Fruit fly (Drosophila melanogaster): ENCODE measurements around the gene CG14551.

The CG14551 gene

dm6 chr3R:26017771-26018731 is 44.8 kb downstream of the CG14551 start (continued):
- TF ChIP-seq ind (GFP tag; optimal IDR thresholded peaks at IDR 0.05) (peak; percentile 57), CG7963 (GFP tag; IDR thresholded peaks at IDR 0.05; ENCODE audit: partially characterized antibody) (no peak), CG13775 (GFP tag; optimal IDR thresholded peaks at IDR 0.05) (peak; percentile 88), nom (GFP tag; optimal IDR thresholded peaks at IDR 0.05) (peak; percentile 86), CG31388 (GFP tag; optimal IDR thresholded peaks at IDR 0.05) (peak; percentile 4), CG8359 (GFP tag; optimal IDR thresholded peaks at IDR 0.05; ENCODE audit: borderline replicate concordance) (peak; percentile 79), odd (GFP tag; optimal IDR thresholded peaks at IDR 0.05) (peak; percentile 72), CG18476 (GFP tag; optimal IDR thresholded peaks at IDR 0.05) (peak; percentile 88), ewg (GFP tag; optimal IDR thresholded peaks at IDR 0.05) (peak; percentile 36), CG10979 (tag; optimal IDR thresholded peaks at IDR 0.05) (peak; percentile 97), cato (GFP tag; optimal IDR thresholded peaks at IDR 0.05; ENCODE audit: borderline replicate concordance) (peak; percentile 75), rib (GFP tag; IDR thresholded peaks at IDR 0.05) (no peak; the same call in 1 of the 2 replicates), gt (GFP tag; IDR thresholded peaks at IDR 0.05) (no peak), run (tag; optimal IDR thresholded peaks at IDR 0.05) (peak; percentile 43), lilli (GFP tag; optimal IDR thresholded peaks at IDR 0.05) (no peak), CG7987 (GFP tag; optimal IDR thresholded peaks at IDR 0.05) (no peak), CG1647 (GFP tag; optimal IDR thresholded peaks at IDR 0.05) (no peak), CG4404 (GFP tag; IDR thresholded peaks at IDR 0.05) (peak; percentile 94), twi (tag; optimal IDR thresholded peaks at IDR 0.05) (peak; percentile 82), grn (GFP tag; optimal IDR thresholded peaks at IDR 0.05) (no peak), emc (GFP tag; optimal IDR thresholded peaks at IDR 0.05) (no peak), CG3847 (GFP tag; IDR thresholded peaks at IDR 0.05) (peak; percentile 15; the same call in 1 of the 2 replicates), CG9876 (GFP tag; optimal IDR thresholded peaks at IDR 0.05) (no peak), H15 (GFP tag; IDR thresholded peaks at IDR 0.05) (peak; percentile 34; the same call in 1 of the 3 replicates), Hey (tag; optimal IDR thresholded peaks at IDR 0.05) (no peak), pros (GFP tag; optimal IDR thresholded peaks at IDR 0.05) (peak; percentile 87), ATbp (GFP tag; optimal IDR thresholded peaks at IDR 0.05) (peak; percentile 66), Jarid2 (GFP tag; optimal IDR thresholded peaks at IDR 0.05) (no peak), CG2199 (GFP tag; IDR thresholded peaks at IDR 0.05) (no peak), Meics (GFP tag; optimal IDR thresholded peaks at IDR 0.05) (peak; percentile 46), zfh2 (GFP tag; optimal IDR thresholded peaks at IDR 0.05) (no peak), CG3163 (GFP tag; optimal IDR thresholded peaks at IDR 0.05) (no peak), klu (GFP tag; IDR thresholded peaks at IDR 0.05) (no peak; the same call in 1 of the 2 replicates), zen2 (GFP tag; IDR thresholded peaks at IDR 0.05; ENCODE audit: partially characterized antibody) (no peak), CG14860 (GFP tag; IDR thresholded peaks at IDR 0.05; ENCODE audit: partially characterized antibody) (no peak), CG9215 (GFP tag; IDR thresholded peaks at IDR 0.05) (no peak), CG3065 (GFP tag; optimal IDR thresholded peaks at IDR 0.05) (peak; percentile 17), CG14014 (GFP tag; IDR thresholded peaks at IDR 0.05) (no peak), CG10147 (GFP tag; optimal IDR thresholded peaks at IDR 0.05) (peak; percentile 30), onecut (GFP tag; IDR thresholded peaks at IDR 0.05) (peak; percentile 62), shn (GFP tag; optimal IDR thresholded peaks at IDR 0.05) (no peak), CG3407 (GFP tag; optimal IDR thresholded peaks at IDR 0.05) (peak; percentile 79), CG2889 (GFP tag; IDR thresholded peaks at IDR 0.05) (no peak), CG14710 (tag; optimal IDR thresholded peaks at IDR 0.05) (peak; percentile 96), CG4424 (GFP tag; optimal IDR thresholded peaks at IDR 0.05) (peak; percentile 83), CG17385 (GFP tag; optimal IDR thresholded peaks at IDR 0.05) (peak; percentile 67), Bteb2 (GFP tag; optimal IDR thresholded peaks at IDR 0.05) (no peak), Abd-B (GFP tag; optimal IDR thresholded peaks at IDR 0.05) (peak; percentile 73)

Measured in whole organism, embryonic.